Worm (Caenorhabditis elegans): ENCODE results near the gene bath-37.

ce11 chrIV:12109743-12110142, 41.1 kb downstream of the bath-37 start:
- TF ChIP-seq nhr-77 (tag; optimal IDR thresholded peaks at IDR 0.05), result no peak
- TF ChIP-seq lin-39 (tag; optimal IDR thresholded peaks at IDR 0.05), result no peak
- no peak for TF ChIP-seq nhr-237 (tag; optimal IDR thresholded peaks at IDR 0.05)
- TF ChIP-seq blmp-1 (tag; optimal IDR thresholded peaks at IDR 0.05; ENCODE audit: insufficient read depth), result no peak
- no peak for TF ChIP-seq nhr-11 (tag; optimal IDR thresholded peaks at IDR 0.05)
- no peak for TF ChIP-seq elt-1 (tag; optimal IDR thresholded peaks at IDR 0.05)
- TF ChIP-seq zag-1 (tag; optimal IDR thresholded peaks at IDR 0.05), result no peak
- no peak for TF ChIP-seq ztf-11 (tag; optimal IDR thresholded peaks at IDR 0.05)
- no peak for TF ChIP-seq unc-55 (GFP tag; optimal IDR thresholded peaks at IDR 0.05)
- no peak for TF ChIP-seq fos-1 (tag; optimal IDR thresholded peaks at IDR 0.05)
